Worm (Caenorhabditis elegans) whole organism, young adult: ENCODE results near the gene C50F4.8.

Experiments
- B0261.1 ChIP-seq: sonication (generic microtip); optimal IDR thresholded peaks from 2 replicates; lab custom pipeline; 2016; ENCODE audit warnings: mild to moderate bottlenecking, missing genetic modification characterization, moderate library complexity, missing compliant biosample characterization
- D2030.7 ChIP-seq: fragments of 200-800 bp; sonication (Bioruptor generic); IDR thresholded peaks from 2 replicates; pipeline ENCODE4 v1.3.6; 2022; ENCODE audit warnings: missing genetic modification reagents, missing genetic modification characterization, missing compliant biosample characterization
- F10E7.11 ChIP-seq: sonication (generic microtip); optimal IDR thresholded peaks from 2 replicates; lab custom pipeline; 2017; ENCODE audit warnings: mild to moderate bottlenecking, missing genetic modification characterization, moderate library complexity, missing compliant biosample characterization
- F22D6.2 ChIP-seq: sonication (generic microtip); optimal IDR thresholded peaks from 2 replicates; lab custom pipeline; 2016; ENCODE audit warnings: mild to moderate bottlenecking, missing genetic modification characterization, missing compliant biosample characterization
- F23B12.7 ChIP-seq: sonication (generic microtip); optimal IDR thresholded peaks from 2 replicates; lab custom pipeline; 2017; ENCODE audit warnings: missing genetic modification characterization, mild to moderate bottlenecking, missing compliant biosample characterization, antibody characterized with exemption, moderate library complexity; ENCODE audit not compliant: insufficient read depth
- F37B4.10 ChIP-seq: fragments of 200-800 bp; sonication (Bioruptor generic); IDR thresholded peaks from 2 replicates; pipeline ENCODE4 v1.3.6; 2022; ENCODE audit warnings: missing genetic modification characterization, missing compliant biosample characterization
- F57A8.1 ChIP-seq: fragments of 200-800 bp; sonication (Bioruptor generic); optimal IDR thresholded peaks from 2 replicates; lab custom pipeline; 2018; ENCODE audit warnings: mild to moderate bottlenecking, missing genetic modification characterization, moderate library complexity, missing compliant biosample characterization
- K11D2.4 ChIP-seq: fragments of 200-800 bp; sonication (Bioruptor generic); IDR thresholded peaks from 2 replicates; pipeline ENCODE4 v1.3.6; 2022; ENCODE audit warnings: missing genetic modification reagents, missing genetic modification characterization, missing compliant biosample characterization
- K12H6.12 ChIP-seq: fragments of 200-800 bp; sonication (Bioruptor generic); optimal IDR thresholded peaks from 2 replicates; lab custom pipeline; 2018; ENCODE audit warnings: mild to moderate bottlenecking, missing genetic modification characterization, missing compliant biosample characterization
- akir-1 ChIP-seq: fragments of 200-800 bp; sonication (Bioruptor generic); optimal IDR thresholded peaks from 2 replicates; lab custom pipeline; 2018; ENCODE audit warnings: mild to moderate bottlenecking, missing genetic modification characterization, moderate library complexity, missing compliant biosample characterization
- aptf-2 ChIP-seq: fragments of 200-800 bp; sonication (Bioruptor generic); conservative IDR thresholded peaks from 2 replicates; pipeline ENCODE4 v1.3.6; 2022; ENCODE audit warnings: missing genetic modification reagents, missing genetic modification characterization, missing compliant biosample characterization
- bed-1 ChIP-seq: fragments of 200-800 bp; sonication (Bioruptor generic); IDR thresholded peaks from 2 replicates; pipeline ENCODE4 v1.3.6; 2022; ENCODE audit warnings: missing genetic modification reagents, missing genetic modification characterization, missing compliant biosample characterization
- ccch-3 ChIP-seq: fragments of 200-800 bp; sonication (Bioruptor generic); optimal IDR thresholded peaks from 2 replicates; lab custom pipeline; 2018; ENCODE audit warnings: mild to moderate bottlenecking, missing genetic modification characterization, missing compliant biosample characterization
- cebp-1 ChIP-seq, 2 experiments: fragments of 200-800 bp in 1 of 2; sonication (Bioruptor generic) in 1 of 2; sonication (generic microtip) in 1 of 2; IDR thresholded peaks in 1 of 2; optimal IDR thresholded peaks in 1 of 2; 2 replicates each; pipeline versions ENCODE4 v1.3.6 to Lab custom; 2017 to 2022; ENCODE audit warnings: missing compliant biosample characterization in 2 of 2, missing genetic modification characterization in 2 of 2, mild to moderate bottlenecking in 1 of 2, missing genetic modification reagents in 1 of 2, moderate library complexity in 1 of 2
- ceh-27 ChIP-seq: fragments of 200-800 bp; sonication (Bioruptor generic); optimal IDR thresholded peaks from 2 replicates; lab custom pipeline; 2018; ENCODE audit warnings: mild to moderate bottlenecking, missing genetic modification characterization, moderate library complexity, missing compliant biosample characterization
- ceh-58 ChIP-seq: fragments of 200-800 bp; sonication (Bioruptor generic); IDR thresholded peaks from 2 replicates; pipeline ENCODE4 v1.3.6; 2022; ENCODE audit warnings: missing genetic modification characterization, missing compliant biosample characterization
- ceh-79 ChIP-seq: sonication (generic microtip); optimal IDR thresholded peaks from 2 replicates; lab custom pipeline; 2017; ENCODE audit warnings: mild to moderate bottlenecking, missing genetic modification characterization, missing compliant biosample characterization
- dpff-1 ChIP-seq: sonication (generic microtip); optimal IDR thresholded peaks from 2 replicates; lab custom pipeline; 2017; ENCODE audit warnings: mild to moderate bottlenecking, missing genetic modification characterization, missing compliant biosample characterization
- dpl-1 ChIP-seq: fragments of 150-350 bp; optimal IDR thresholded peaks from 2 replicates; lab custom pipeline; 2014; ENCODE audit warnings: missing biosample characterization, missing genetic modification reagents, missing genetic modification characterization
- efl-1 ChIP-seq: fragments of 150-350 bp; optimal IDR thresholded peaks from 2 replicates; lab custom pipeline; 2014; ENCODE audit warnings: missing biosample characterization, missing genetic modification reagents, missing genetic modification characterization
- egl-18 ChIP-seq: fragments of 200-800 bp; sonication (Bioruptor generic); IDR thresholded peaks from 2 replicates; pipeline ENCODE4 v1.3.6; 2022; ENCODE audit warnings: missing genetic modification reagents, missing genetic modification characterization, missing compliant biosample characterization
- ekl-4 ChIP-seq: fragments of 200-800 bp; sonication (Bioruptor generic); IDR thresholded peaks from 2 replicates; pipeline ENCODE4 v1.3.6; 2022; ENCODE audit warnings: missing genetic modification reagents, missing genetic modification characterization, missing compliant biosample characterization
- ets-4 ChIP-seq: fragments of 200-800 bp; sonication (Bioruptor generic); optimal IDR thresholded peaks from 2 replicates; lab custom pipeline; 2018; ENCODE audit warnings: mild to moderate bottlenecking, missing genetic modification characterization, missing compliant biosample characterization
- gei-17 ChIP-seq: fragments of 200-800 bp; sonication (Bioruptor generic); optimal IDR thresholded peaks from 2 replicates; lab custom pipeline; 2018; ENCODE audit warnings: mild to moderate bottlenecking, missing genetic modification characterization, missing compliant biosample characterization
- him-1 ChIP-seq: sonication (generic microtip); optimal IDR thresholded peaks from 2 replicates; lab custom pipeline; 2016; ENCODE audit warnings: missing genotype, missing genetic modification reagents, missing genetic modification characterization, missing compliant biosample characterization
- hrde-1 ChIP-seq: sonication (generic microtip); optimal IDR thresholded peaks from 2 replicates; lab custom pipeline; 2016; ENCODE audit warnings: missing genetic modification characterization, mild to moderate bottlenecking, missing compliant biosample characterization, moderate library complexity, missing genotype, missing genetic modification reagents, borderline replicate concordance
- lag-1 ChIP-seq: fragments of 200-800 bp; sonication (Bioruptor generic); IDR thresholded peaks from 2 replicates; pipeline ENCODE4 v1.3.6; 2022; ENCODE audit warnings: missing genetic modification reagents, missing genetic modification characterization, missing compliant biosample characterization
- lin-35 ChIP-seq, 3 experiments: fragments of 150-350 bp in 2 of 3; sonication (generic microtip) in 1 of 3; optimal IDR thresholded peaks; 2 replicates each; lab custom pipeline; 2014 to 2018; ENCODE audit warnings: missing biosample characterization in 3 of 3, missing genetic modification characterization in 3 of 3, missing genetic modification reagents in 3 of 3
- lsy-27 ChIP-seq: sonication (generic microtip); optimal IDR thresholded peaks from 2 replicates; lab custom pipeline; 2017; ENCODE audit warnings: missing genetic modification characterization, mild to moderate bottlenecking, missing compliant biosample characterization, antibody characterized with exemption, missing genotype, borderline replicate concordance; ENCODE audit not compliant: insufficient read depth
- madf-10 ChIP-seq: sonication (generic microtip); optimal IDR thresholded peaks from 2 replicates; lab custom pipeline; 2016; ENCODE audit warnings: mild to moderate bottlenecking, missing genetic modification characterization, missing compliant biosample characterization
- madf-8 ChIP-seq: fragments of 200-800 bp; sonication (Bioruptor generic); conservative IDR thresholded peaks from 2 replicates; pipeline ENCODE4 v1.3.6; 2022; ENCODE audit warnings: missing genetic modification reagents, missing genetic modification characterization, missing compliant biosample characterization
- mcd-1 ChIP-seq: fragments of 200-800 bp; sonication (Bioruptor generic); IDR thresholded peaks from 2 replicates; pipeline ENCODE4 v1.3.6; 2022; ENCODE audit warnings: missing genetic modification reagents, missing genetic modification characterization, missing compliant biosample characterization
- nfya-2 ChIP-seq: fragments of 200-800 bp; sonication (Bioruptor generic); IDR thresholded peaks from 2 replicates; pipeline ENCODE4 v1.3.6; 2022; ENCODE audit warnings: missing genetic modification reagents, missing genetic modification characterization, missing compliant biosample characterization
- nfyb-1 ChIP-seq: fragments of 200-800 bp; sonication (Bioruptor generic); IDR thresholded peaks from 2 replicates; pipeline ENCODE4 v1.3.6; 2022; ENCODE audit warnings: missing genetic modification reagents, missing genetic modification characterization, missing compliant biosample characterization
- rpc-1 ChIP-seq, 2 experiments: fragments of 150-350 bp in 1 of 2; sonication (generic microtip) in 1 of 2; optimal IDR thresholded peaks; 2 replicates each; lab custom pipeline; 2014 to 2018; ENCODE audit warnings: missing biosample characterization in 1 of 2, missing genetic modification characterization in 1 of 2, missing genetic modification reagents in 1 of 2, missing genotype in 1 of 2
- sdz-38 ChIP-seq: sonication (generic microtip); optimal IDR thresholded peaks from 2 replicates; lab custom pipeline; 2016; ENCODE audit warnings: missing genotype, missing genetic modification characterization, missing compliant biosample characterization
- sea-2 ChIP-seq: fragments of 200-800 bp; sonication (Bioruptor generic); IDR thresholded peaks from 2 replicates; pipeline ENCODE4 v1.3.6; 2022; ENCODE audit warnings: missing genetic modification characterization, missing compliant biosample characterization
- snpc-3.4 ChIP-seq: sonication (generic microtip); optimal IDR thresholded peaks from 2 replicates; lab custom pipeline; 2017; ENCODE audit warnings: missing genetic modification characterization, mild to moderate bottlenecking, missing compliant biosample characterization, antibody characterized with exemption, moderate library complexity, missing genotype, missing genetic modification reagents
- somi-1 ChIP-seq: fragments of 200-800 bp; sonication (Bioruptor generic); optimal IDR thresholded peaks from 2 replicates; lab custom pipeline; 2018; ENCODE audit warnings: mild to moderate bottlenecking, missing genetic modification characterization, missing compliant biosample characterization
- zim-3 ChIP-seq: sonication (generic microtip); optimal IDR thresholded peaks from 2 replicates; lab custom pipeline; 2017; ENCODE audit warnings: mild to moderate bottlenecking, missing genetic modification characterization, moderate library complexity, missing compliant biosample characterization
- ztf-18 ChIP-seq: sonication (generic microtip); optimal IDR thresholded peaks from 2 replicates; lab custom pipeline; 2016; ENCODE audit warnings: missing genotype, mild to moderate bottlenecking, missing genetic modification characterization, missing compliant biosample characterization
- ztf-22 ChIP-seq: fragments of 200-800 bp; sonication (Bioruptor generic); optimal IDR thresholded peaks from 2 replicates; lab custom pipeline; 2018; ENCODE audit warnings: mild to moderate bottlenecking, missing genetic modification characterization, moderate library complexity, missing compliant biosample characterization
- ztf-25 ChIP-seq: fragments of 200-800 bp; sonication (Bioruptor generic); IDR thresholded peaks from 2 replicates; pipeline ENCODE4 v1.3.6; 2022; ENCODE audit warnings: missing genetic modification reagents, missing genetic modification characterization, missing compliant biosample characterization
- ztf-26 ChIP-seq: sonication (generic microtip); optimal IDR thresholded peaks from 2 replicates; lab custom pipeline; 2017; ENCODE audit warnings: missing genetic modification characterization, missing compliant biosample characterization
- ztf-3 ChIP-seq: fragments of 200-800 bp; sonication (Bioruptor generic); optimal IDR thresholded peaks from 2 replicates; lab custom pipeline; 2018; ENCODE audit warnings: mild to moderate bottlenecking, missing genetic modification characterization, missing compliant biosample characterization
- ztf-6 ChIP-seq: fragments of 200-800 bp; sonication (Bioruptor generic); IDR thresholded peaks from 2 replicates; pipeline ENCODE4 v1.3.6; 2022; ENCODE audit warnings: missing genetic modification reagents, missing genetic modification characterization, missing compliant biosample characterization

Gene C50F4.8

ce11 chrV:9545238-9545709 lies 26.6 kb upstream of the C50F4.8 start, which contains the start of the genes his-35 and his-41 (continued):
- no peak for TF ChIP-seq K11D2.4 (GFP tag; lab: Robert Waterston, UW)
- TF ChIP-seq ceh-58 (GFP tag; lab: Robert Waterston, UW), result no peak
- no peak for TF ChIP-seq him-1 (tag; lab: Kevin White, UChicago)
- no peak for TF ChIP-seq lag-1 (GFP tag; lab: Robert Waterston, UW)
- TF ChIP-seq ztf-25 (GFP tag; lab: Robert Waterston, UW), result no peak
- no peak for TF ChIP-seq lsy-27 (tag; lab: Kevin White, UChicago)
- no peak for TF ChIP-seq F22D6.2
- TF ChIP-seq B0261.1 (tag; lab: Kevin White, UChicago), result no peak
- TF ChIP-seq lin-35 (GFP tag; optimal IDR thresholded peaks at IDR 0.05; lab: Kevin White, UChicago), result no peak
- no peak for TF ChIP-seq ekl-4 (GFP tag; lab: Robert Waterston, UW)
- TF ChIP-seq madf-10 (tag; lab: Kevin White, UChicago), result no peak
- no peak for TF ChIP-seq rpc-1 (optimal IDR thresholded peaks at IDR 0.05; lab: Kevin White, UChicago)
- TF ChIP-seq rpc-1 (tag; optimal IDR thresholded peaks at IDR 0.05; lab: Kevin White, UChicago), result no peak
- TF ChIP-seq mcd-1 (GFP tag; lab: Robert Waterston, UW), result peak; percentile 66
- TF ChIP-seq F57A8.1 (GFP tag; lab: Kevin White, UChicago), result no peak
- TF ChIP-seq aptf-2, result no peak
- TF ChIP-seq dpff-1 (tag; lab: Kevin White, UChicago), result no peak
- TF ChIP-seq ceh-79, result no peak
- no peak for TF ChIP-seq snpc-3.4
- TF ChIP-seq ztf-3 (GFP tag; lab: Kevin White, UChicago), result no peak
- TF ChIP-seq madf-8, result no peak
- no peak for TF ChIP-seq akir-1 (GFP tag; lab: Kevin White, UChicago)
- TF ChIP-seq sdz-38, result no peak
- TF ChIP-seq somi-1 (GFP tag; lab: Kevin White, UChicago), result no peak
- no peak for TF ChIP-seq zim-3 (tag; lab: Kevin White, UChicago)
- no peak for TF ChIP-seq gei-17 (GFP tag; lab: Kevin White, UChicago)
- no peak for TF ChIP-seq D2030.7 (GFP tag; lab: Robert Waterston, UW)

- TF ChIP-seq sea-2 (GFP tag; lab: Robert Waterston, UW) (no peak), him-1 (tag; lab: Kevin White, UChicago) (no peak), hrde-1 (tag; lab: Kevin White, UChicago) (peak; percentile 34), ceh-27 (GFP tag; lab: Kevin White, UChicago) (peak; percentile 60), ztf-26 (tag; lab: Kevin White, UChicago) (no peak), aptf-2 (no peak), F57A8.1 (GFP tag; lab: Kevin White, UChicago) (no peak), bed-1 (no peak), ztf-22 (GFP tag; lab: Kevin White, UChicago) (no peak), B0261.1 (tag; lab: Kevin White, UChicago) (no peak), F37B4.10 (GFP tag; lab: Robert Waterston, UW) (no peak), cebp-1 (GFP tag; IDR thresholded peaks at IDR 0.05; lab: Robert Waterston, UW) (no peak), cebp-1 (tag; optimal IDR thresholded peaks at IDR 0.05; lab: Kevin White, UChicago) (peak; percentile 65), efl-1 (GFP tag; lab: Kevin White, UChicago) (peak; percentile 59), K12H6.12 (tag; lab: Kevin White, UChicago) (no peak), egl-18 (GFP tag; lab: Robert Waterston, UW) (no peak), dpff-1 (tag; lab: Kevin White, UChicago) (no peak), nfya-2 (GFP tag; lab: Robert Waterston, UW) (no peak), ztf-6 (no peak), dpl-1 (GFP tag; lab: Kevin White, UChicago) (peak; percentile 55), F10E7.11 (no peak), F23B12.7 (tag; lab: Kevin White, UChicago) (peak; percentile 24), ets-4 (GFP tag; lab: Kevin White, UChicago) (no peak), ztf-18 (tag; lab: Kevin White, UChicago) (peak; percentile 62), ceh-79 (no peak), ccch-3 (GFP tag; lab: Kevin White, UChicago) (no peak), nfyb-1 (GFP tag; lab: Robert Waterston, UW) (peak; percentile 34; the same call in 1 of the 2 replicates)
Observed at ce11 chrV:9544176-9544632, 25.5 kb upstream of the C50F4.8 start, which contains the start of gene mdf-1. Gene mdf-1 (minus strand): TSS chrV:9544226.
